Fruit fly (Drosophila melanogaster) whole organism, embryonic: ENCODE data around the gene Cp110.

Source experiments
- CG12155 ChIP-seq: fragments of 200-800 bp; sonication (Bioruptor generic); optimal IDR thresholded peaks from 3 replicates; lab custom pipeline; 2016; ENCODE audit warnings: missing biosample characterization, missing genetic modification characterization
- CG15479 ChIP-seq: fragments of 200-800 bp; sonication (Bioruptor generic); optimal IDR thresholded peaks from 3 replicates; lab custom pipeline; 2019; ENCODE audit warnings: missing biosample characterization, mild to moderate bottlenecking, missing genetic modification characterization, moderate library complexity
- CG18476 ChIP-seq: fragments of 200-800 bp; sonication (Bioruptor generic); optimal IDR thresholded peaks from 2 replicates; lab custom pipeline; 2016; ENCODE audit warnings: missing biosample characterization, mild to moderate bottlenecking, missing genetic modification characterization
- CG18764 ChIP-seq: fragments of 200-800 bp; sonication (Bioruptor generic); optimal IDR thresholded peaks from 3 replicates; lab custom pipeline; 2016; ENCODE audit warnings: missing biosample characterization, missing genetic modification characterization
- Drgx ChIP-seq: fragments of 200-800 bp; sonication (Bioruptor generic); IDR thresholded peaks from 2 replicates; pipeline ENCODE4 v1.3.6; 2022; ENCODE audit warnings: missing biosample characterization, missing genetic modification characterization
- dati ChIP-seq: fragments of 200-800 bp; sonication (Bioruptor generic); IDR thresholded peaks from 2 replicates; pipeline ENCODE4 v1.3.6; 2022; ENCODE audit warnings: missing biosample characterization, missing genetic modification characterization
- tup ChIP-seq: fragments of 200-800 bp; sonication (Bioruptor generic); optimal IDR thresholded peaks from 2 replicates; lab custom pipeline; 2016; ENCODE audit warnings: missing biosample characterization, mild to moderate bottlenecking, missing genetic modification characterization, moderate library complexity

dm6 chrX:22490584-22490983 lies 8.7 kb downstream of the Cp110 start:
- TF ChIP-seq tup (GFP tag; lab: Kevin White, UChicago) (no peak), CG18476 (no peak), CG15479 (no peak), CG12155 (GFP tag; lab: Kevin White, UChicago) (no peak), CG18764 (GFP tag; lab: Kevin White, UChicago) (no peak), dati (GFP tag; lab: Robert Waterston, UW) (no peak), Drgx (no peak)
